Worm (Caenorhabditis elegans) whole organism, young adult: Measurements from ENCODE around the gene Y73F4A.3.

ENCODE experiments used
- C06A6.2 ChIP-seq: fragments of 200-800 bp; sonication (Bioruptor generic); conservative IDR thresholded peaks from 2 replicates; pipeline ENCODE4 v1.3.6; 2022; ENCODE audit warnings: missing genetic modification characterization, missing compliant biosample characterization
- F10E7.11 ChIP-seq: sonication (generic microtip); optimal IDR thresholded peaks from 2 replicates; lab custom pipeline; 2017; ENCODE audit warnings: mild to moderate bottlenecking, missing genetic modification characterization, moderate library complexity, missing compliant biosample characterization
- K12H6.12 ChIP-seq: fragments of 200-800 bp; sonication (Bioruptor generic); optimal IDR thresholded peaks from 2 replicates; lab custom pipeline; 2018; ENCODE audit warnings: mild to moderate bottlenecking, missing genetic modification characterization, missing compliant biosample characterization
- ceh-27 ChIP-seq: fragments of 200-800 bp; sonication (Bioruptor generic); optimal IDR thresholded peaks from 2 replicates; lab custom pipeline; 2018; ENCODE audit warnings: mild to moderate bottlenecking, missing genetic modification characterization, moderate library complexity, missing compliant biosample characterization
- ets-4 ChIP-seq: fragments of 200-800 bp; sonication (Bioruptor generic); optimal IDR thresholded peaks from 2 replicates; lab custom pipeline; 2018; ENCODE audit warnings: mild to moderate bottlenecking, missing genetic modification characterization, missing compliant biosample characterization
- fkh-3 ChIP-seq: sonication (generic microtip); optimal IDR thresholded peaks from 2 replicates; lab custom pipeline; 2016; ENCODE audit warnings: mild to moderate bottlenecking, missing genetic modification characterization, missing compliant biosample characterization
- lin-54 ChIP-seq: fragments of 200-800 bp; sonication (Bioruptor generic); optimal IDR thresholded peaks from 2 replicates; lab custom pipeline; 2018; ENCODE audit warnings: mild to moderate bottlenecking, missing genetic modification characterization, missing compliant biosample characterization
- lsl-1 ChIP-seq: fragments of 200-800 bp; sonication (Bioruptor generic); optimal IDR thresholded peaks from 2 replicates; lab custom pipeline; 2018; ENCODE audit warnings: mild to moderate bottlenecking, missing genetic modification characterization, moderate library complexity, missing compliant biosample characterization
- mxl-1 ChIP-seq: sonication (generic microtip); optimal IDR thresholded peaks from 2 replicates; lab custom pipeline; 2016; ENCODE audit warnings: missing genetic modification characterization, missing compliant biosample characterization
- nfya-1 ChIP-seq: sonication (generic microtip); optimal IDR thresholded peaks from 2 replicates; lab custom pipeline; 2017; ENCODE audit warnings: antibody characterized with exemption, missing compliant biosample characterization, missing genetic modification characterization, borderline replicate concordance; ENCODE audit not compliant: insufficient read depth
- nhr-27 ChIP-seq: fragments of 200-800 bp; sonication (Bioruptor generic); optimal IDR thresholded peaks from 2 replicates; lab custom pipeline; 2018; ENCODE audit warnings: mild to moderate bottlenecking, missing genetic modification characterization, moderate library complexity, missing compliant biosample characterization
- snpc-4 ChIP-seq, 5 experiments: fragments of 150-350 bp in 1 of 5; sonication (generic microtip) in 4 of 5; optimal IDR thresholded peaks; 2 replicates each; lab custom pipeline; 2014 to 2018; ENCODE audit warnings: missing genetic modification characterization in 5 of 5, missing biosample characterization in 3 of 5, antibody characterized with exemption in 2 of 5, mild to moderate bottlenecking in 2 of 5, missing compliant biosample characterization in 2 of 5, missing genotype in 2 of 5, moderate library complexity in 2 of 5, missing genetic modification reagents in 1 of 5
- zfh-2 ChIP-seq: fragments of 200-800 bp; sonication (Bioruptor generic); conservative IDR thresholded peaks from 2 replicates; pipeline ENCODE4 v1.3.6; 2022; ENCODE audit warnings: missing genetic modification reagents, missing genetic modification characterization, missing compliant biosample characterization
- ztf-25 ChIP-seq: fragments of 200-800 bp; sonication (Bioruptor generic); IDR thresholded peaks from 2 replicates; pipeline ENCODE4 v1.3.6; 2022; ENCODE audit warnings: missing genetic modification reagents, missing genetic modification characterization, missing compliant biosample characterization

DNA sequence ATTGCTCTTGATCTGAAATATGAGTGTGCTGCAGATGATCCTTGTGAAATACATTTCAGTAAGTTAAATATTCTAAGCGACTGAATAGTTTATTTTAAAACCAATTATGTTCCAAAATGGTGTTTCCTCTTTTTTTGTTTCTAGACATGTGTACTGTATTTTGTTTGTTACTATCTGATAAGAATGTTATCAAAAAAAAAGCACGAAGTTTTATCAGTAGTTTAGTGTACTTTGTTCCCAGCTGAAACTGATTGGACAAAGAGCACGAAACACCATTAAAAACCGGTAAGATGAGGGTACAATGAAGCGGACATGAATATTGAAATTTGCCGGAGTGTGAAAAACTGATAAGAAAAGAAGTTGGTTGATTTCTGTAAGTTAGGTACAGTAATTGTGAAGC lies 29.9 kb upstream of the Y73F4A.3 start:
- TF ChIP-seq ztf-25 (GFP tag; lab: Robert Waterston, UW) = no peak
- no peak for TF ChIP-seq nfya-1
- no peak for TF ChIP-seq lin-54 (GFP tag; lab: Kevin White, UChicago)
- TF ChIP-seq ceh-27 (GFP tag; lab: Kevin White, UChicago) = no peak
- TF ChIP-seq zfh-2 = no peak
- TF ChIP-seq fkh-3 (tag; lab: Kevin White, UChicago) = no peak
- no peak for TF ChIP-seq C06A6.2
- TF ChIP-seq snpc-4 (GFP tag; optimal IDR thresholded peaks at IDR 0.05; lab: Kevin White, UChicago) = no peak
- no peak for TF ChIP-seq snpc-4 (tag; optimal IDR thresholded peaks at IDR 0.05; lab: Kevin White, UChicago)
- TF ChIP-seq K12H6.12 = no peak
- no peak for TF ChIP-seq nhr-27 (tag; lab: Kevin White, UChicago)
- no peak for TF ChIP-seq ets-4 (GFP tag; lab: Kevin White, UChicago)
- no peak for TF ChIP-seq mxl-1
- no peak for TF ChIP-seq lsl-1
- TF ChIP-seq F10E7.11 (tag; lab: Kevin White, UChicago) = no peak
